Fruit fly (Drosophila melanogaster) whole organism, embryonic: ENCODE results near the gene Mpc1.

Experiments used
- Aef1 ChIP-seq: fragments of 200-800 bp; sonication (Bioruptor generic); IDR thresholded peaks from 3 replicates; pipeline ENCODE4 v1.3.6; 2022; ENCODE audit warnings: missing biosample characterization, missing genetic modification characterization
- Bgb ChIP-seq: fragments of 200-800 bp; sonication (Bioruptor generic); IDR thresholded peaks from 2 replicates; pipeline ENCODE4 v1.3.6; 2022; ENCODE audit warnings: missing biosample characterization, missing genetic modification characterization; ENCODE audit not compliant: partially characterized antibody
- CG10321 ChIP-seq: fragments of 200-800 bp; sonication (Bioruptor generic); IDR thresholded peaks from 2 replicates; pipeline ENCODE4 v1.3.6; 2022; ENCODE audit warnings: missing biosample characterization, missing genetic modification characterization
- CG11696 ChIP-seq: fragments of 200-800 bp; sonication (Bioruptor generic); IDR thresholded peaks from 2 replicates; pipeline ENCODE4 v1.3.6; 2022; ENCODE audit warnings: missing biosample characterization, missing genetic modification characterization
- CG12071 ChIP-seq: fragments of 200-800 bp; sonication (Bioruptor generic); optimal IDR thresholded peaks from 3 replicates; lab custom pipeline; 2018; ENCODE audit warnings: missing biosample characterization, mild to moderate bottlenecking, missing genetic modification characterization
- CG12219 ChIP-seq: fragments of 200-800 bp; sonication (Bioruptor generic); optimal IDR thresholded peaks from 3 replicates; lab custom pipeline; 2018; ENCODE audit warnings: missing biosample characterization, mild to moderate bottlenecking, missing genetic modification characterization
- CG12769 ChIP-seq: fragments of 200-800 bp; sonication (Bioruptor generic); optimal IDR thresholded peaks from 2 replicates; lab custom pipeline; 2019; ENCODE audit warnings: missing biosample characterization, mild to moderate bottlenecking, missing genetic modification characterization, moderate library complexity
- CG1529 ChIP-seq: fragments of 200-800 bp; sonication (Bioruptor generic); optimal IDR thresholded peaks from 3 replicates; lab custom pipeline; 2018; ENCODE audit warnings: missing biosample characterization, missing genetic modification characterization
- CG15696 ChIP-seq: fragments of 200-800 bp; sonication (Bioruptor generic); optimal IDR thresholded peaks from 2 replicates; lab custom pipeline; 2019; ENCODE audit warnings: missing biosample characterization, mild to moderate bottlenecking, missing genetic modification characterization, moderate library complexity
- CG1832 ChIP-seq: fragments of 200-800 bp; sonication (Bioruptor generic); optimal IDR thresholded peaks from 2 replicates; lab custom pipeline; 2017; ENCODE audit warnings: missing biosample characterization, mild to moderate bottlenecking, missing genetic modification characterization, inconsistent platforms
- CG2116 ChIP-seq: fragments of 200-800 bp; sonication (Bioruptor generic); optimal IDR thresholded peaks from 3 replicates; lab custom pipeline; 2018; ENCODE audit warnings: missing biosample characterization, mild to moderate bottlenecking, missing genetic modification characterization
- CG2199 ChIP-seq: fragments of 200-800 bp; sonication (Bioruptor generic); IDR thresholded peaks from 3 replicates; pipeline ENCODE4 v1.3.6; 2022; ENCODE audit warnings: missing biosample characterization, missing genetic modification characterization
- CG3163 ChIP-seq: fragments of 200-800 bp; sonication (Bioruptor generic); optimal IDR thresholded peaks from 3 replicates; lab custom pipeline; 2016; ENCODE audit warnings: missing biosample characterization, missing genetic modification characterization
- CG32767 ChIP-seq: fragments of 200-800 bp; sonication (Bioruptor generic); IDR thresholded peaks from 2 replicates; pipeline ENCODE4 v1.3.6; 2022; ENCODE audit warnings: missing biosample characterization, missing genetic modification characterization
- CG34422 ChIP-seq: fragments of 200-800 bp; sonication (Bioruptor generic); IDR thresholded peaks from 3 replicates; pipeline ENCODE4 v1.3.6; 2022; ENCODE audit warnings: missing biosample characterization, missing genetic modification characterization
- CG4360 ChIP-seq: fragments of 200-800 bp; sonication (Bioruptor generic); IDR thresholded peaks from 2 replicates; pipeline ENCODE4 v1.3.6; 2022; ENCODE audit warnings: missing biosample characterization, missing genetic modification characterization
- CG6654 ChIP-seq: fragments of 200-800 bp; sonication (Bioruptor generic); optimal IDR thresholded peaks from 2 replicates; lab custom pipeline; 2017; ENCODE audit warnings: missing biosample characterization, mild to moderate bottlenecking, missing genetic modification characterization
- CG7786 ChIP-seq: fragments of 200-800 bp; sonication (Bioruptor generic); optimal IDR thresholded peaks from 2 replicates; lab custom pipeline; 2016; ENCODE audit warnings: missing biosample characterization, missing genetic modification characterization
- Drgx ChIP-seq: fragments of 200-800 bp; sonication (Bioruptor generic); IDR thresholded peaks from 2 replicates; pipeline ENCODE4 v1.3.6; 2022; ENCODE audit warnings: missing biosample characterization, missing genetic modification characterization
- Jarid2 ChIP-seq: fragments of 200-800 bp; sonication (Bioruptor generic); optimal IDR thresholded peaks from 3 replicates; lab custom pipeline; 2017; ENCODE audit warnings: mild to moderate bottlenecking, missing biosample characterization, missing genetic modification reagents, missing genetic modification characterization
- Max ChIP-seq: fragments of 200-800 bp; sonication (Bioruptor generic); optimal IDR thresholded peaks from 2 replicates; lab custom pipeline; 2016; ENCODE audit warnings: missing biosample characterization, mild to moderate bottlenecking, missing genetic modification characterization
- Med ChIP-seq: fragments of 200-800 bp; sonication (Bioruptor generic); peaks from one replicate; lab custom pipeline; 2016; ENCODE audit warnings: missing biosample characterization, missing genetic modification characterization, mild to moderate bottlenecking, inconsistent platforms, moderate library complexity
- NC2α ChIP-seq: fragments of 200-800 bp; sonication (Bioruptor generic); optimal IDR thresholded peaks from 2 replicates; lab custom pipeline; 2016; ENCODE audit warnings: missing biosample characterization, missing genetic modification characterization
- Nf-YA ChIP-seq: fragments of 200-800 bp; sonication (Bioruptor generic); IDR thresholded peaks from 2 replicates; pipeline ENCODE4 v1.3.6; 2022; ENCODE audit warnings: missing biosample characterization, missing genetic modification characterization
- Nf-YB ChIP-seq: fragments of 200-800 bp; sonication (Bioruptor generic); optimal IDR thresholded peaks from 3 replicates; lab custom pipeline; 2019; ENCODE audit warnings: missing biosample characterization, mild to moderate bottlenecking, missing genetic modification characterization, moderate library complexity
- Trl ChIP-seq, 3 experiments: fragments of >200 bp in 2 of 3; fragments of 200-800 bp in 1 of 3; sonication (Bioruptor generic) in 1 of 3; optimal IDR thresholded peaks; 2 replicates in 1 of 3; 3 replicates in 2 of 3; lab custom pipeline; 2016 to 2017; ENCODE audit warnings: missing biosample characterization in 1 of 3, missing genetic modification characterization in 1 of 3
- ac ChIP-seq: fragments of 200-800 bp; sonication (Bioruptor generic); optimal IDR thresholded peaks from 3 replicates; lab custom pipeline; 2017; ENCODE audit warnings: missing biosample characterization, mild to moderate bottlenecking, missing genetic modification characterization
- amos ChIP-seq: fragments of 200-800 bp; sonication (Bioruptor generic); IDR thresholded peaks from 2 replicates; pipeline ENCODE4 v1.3.6; 2022; ENCODE audit warnings: missing biosample characterization, missing genetic modification characterization; ENCODE audit not compliant: partially characterized antibody
- bab2 ChIP-seq: fragments of 200-800 bp; sonication (Bioruptor generic); optimal IDR thresholded peaks from 2 replicates; lab custom pipeline; 2016; ENCODE audit warnings: missing biosample characterization, missing genetic modification characterization
- bbx ChIP-seq: fragments of 200-800 bp; sonication (Bioruptor generic); IDR thresholded peaks from 2 replicates; pipeline ENCODE4 v1.3.6; 2022; ENCODE audit warnings: missing biosample characterization, missing genetic modification characterization; ENCODE audit not compliant: partially characterized antibody
- bsh ChIP-seq, 2 experiments: fragments of 200-800 bp; sonication (Bioruptor generic); optimal IDR thresholded peaks; 2 replicates each; lab custom pipeline; 2017 to 2018; ENCODE audit warnings: mild to moderate bottlenecking in 2 of 2, missing biosample characterization in 2 of 2, missing genetic modification characterization in 2 of 2, moderate library complexity in 1 of 2
- chinmo ChIP-seq: fragments of 200-800 bp; sonication (Bioruptor generic); IDR thresholded peaks from 4 replicates; pipeline ENCODE4 v1.3.6; 2022; ENCODE audit warnings: missing biosample characterization, missing genetic modification characterization; ENCODE audit not compliant: partially characterized antibody
- ci ChIP-seq: fragments of 200-800 bp; sonication (Bioruptor generic); IDR thresholded peaks from 3 replicates; pipeline ENCODE4 v1.3.6; 2022; ENCODE audit warnings: missing biosample characterization, missing genetic modification characterization
- crp ChIP-seq, 2 experiments: fragments of 200-800 bp; sonication (Bioruptor generic); optimal IDR thresholded peaks; 2 replicates in 1 of 2; 3 replicates in 1 of 2; lab custom pipeline; 2017; ENCODE audit warnings: missing biosample characterization in 2 of 2, missing genetic modification characterization in 2 of 2, mild to moderate bottlenecking in 1 of 2, moderate library complexity in 1 of 2
- disco-r ChIP-seq: fragments of 200-800 bp; sonication (Bioruptor generic); optimal IDR thresholded peaks from 2 replicates; lab custom pipeline; 2016; ENCODE audit warnings: missing biosample characterization, missing genetic modification characterization
- eve ChIP-seq, 2 experiments: fragments of >200 bp; optimal IDR thresholded peaks; 2 replicates each; lab custom pipeline; 2017; ENCODE audit warnings: missing biosample characterization in 2 of 2, missing genetic modification characterization in 2 of 2
- fd96Cb ChIP-seq: fragments of 200-800 bp; sonication (Bioruptor generic); optimal IDR thresholded peaks from 2 replicates; lab custom pipeline; 2018; ENCODE audit warnings: missing biosample characterization, mild to moderate bottlenecking, missing genetic modification characterization, moderate library complexity
- fru ChIP-seq: fragments of >200 bp; optimal IDR thresholded peaks from 2 replicates; lab custom pipeline; 2017
- gcm ChIP-seq: fragments of 200-800 bp; sonication (Bioruptor generic); optimal IDR thresholded peaks from 2 replicates; lab custom pipeline; 2019; ENCODE audit warnings: missing biosample characterization, mild to moderate bottlenecking, missing genetic modification characterization, moderate library complexity
- kah ChIP-seq: fragments of 200-800 bp; sonication (Bioruptor generic); optimal IDR thresholded peaks from 2 replicates; lab custom pipeline; 2018; ENCODE audit warnings: missing biosample characterization, mild to moderate bottlenecking, missing genetic modification characterization
- pan ChIP-seq, 4 experiments: fragments of >200 bp in 3 of 4; fragments of 200-800 bp in 1 of 4; sonication (Bioruptor generic) in 1 of 4; optimal IDR thresholded peaks in 3 of 4; IDR thresholded peaks in 1 of 4; 2 replicates each; pipeline versions ENCODE4 v1.3.6 to Lab custom; 2017 to 2022; ENCODE audit warnings: missing biosample characterization in 2 of 4, missing genetic modification characterization in 2 of 4, mixed read lengths in 1 of 4
- peb ChIP-seq: fragments of 200-800 bp; sonication (Bioruptor generic); IDR thresholded peaks from 2 replicates; pipeline ENCODE4 v1.3.6; 2022; ENCODE audit warnings: missing biosample characterization, missing genetic modification characterization
- ranshi ChIP-seq: fragments of 200-800 bp; sonication (Bioruptor generic); IDR thresholded peaks from 2 replicates; pipeline ENCODE4 v1.3.6; 2022; ENCODE audit warnings: missing biosample characterization, missing genetic modification characterization
- row ChIP-seq: fragments of 200-800 bp; sonication (Bioruptor generic); IDR thresholded peaks from 3 replicates; pipeline ENCODE4 v1.3.6; 2022; ENCODE audit warnings: missing biosample characterization, missing genetic modification characterization
- run ChIP-seq: fragments of 200-800 bp; sonication (Bioruptor generic); optimal IDR thresholded peaks from 3 replicates; lab custom pipeline; 2018; ENCODE audit warnings: missing biosample characterization, mild to moderate bottlenecking, missing genetic modification characterization
- scrt ChIP-seq: fragments of 200-800 bp; sonication (Bioruptor generic); optimal IDR thresholded peaks from 2 replicates; lab custom pipeline; 2018; ENCODE audit warnings: missing biosample characterization, mild to moderate bottlenecking, missing genetic modification characterization, moderate library complexity
- tna ChIP-seq: fragments of 200-800 bp; sonication (Bioruptor generic); IDR thresholded peaks from 2 replicates; pipeline ENCODE4 v1.3.6; 2022; ENCODE audit warnings: missing biosample characterization, missing genetic modification characterization; ENCODE audit not compliant: partially characterized antibody
- wek ChIP-seq: fragments of 200-800 bp; sonication (Bioruptor generic); optimal IDR thresholded peaks from 3 replicates; lab custom pipeline; 2018; ENCODE audit warnings: missing biosample characterization, mild to moderate bottlenecking, missing genetic modification characterization, moderate library complexity

Mpc1 gene

dm6 chr3R:18923802-18924635 lies 4.4 kb downstream of the Mpc1 start (continued):
- peak; percentile 67 to 79 for TF ChIP-seq Trl (optimal IDR thresholded peaks at IDR 0.05; lab: Kevin White, UChicago)
- no peak for TF ChIP-seq Trl (GFP tag; optimal IDR thresholded peaks at IDR 0.05; lab: Kevin White, UChicago)
- 0 out of 2 replicates have a peak, but pooled peaks have one; percentile 23 for TF ChIP-seq CG32767
- peak; percentile 23; the same call in 1 of the 2 replicates for TF ChIP-seq Nf-YA (GFP tag; lab: Robert Waterston, UW)
- no peak for TF ChIP-seq CG12769
- TF ChIP-seq CG12219 (GFP tag; lab: Kevin White, UChicago): no peak
- peak; percentile 53 for TF ChIP-seq kah (GFP tag; lab: Kevin White, UChicago)
- peak; percentile 76; the same call in 1 of the 3 replicates for TF ChIP-seq CG2199
- TF ChIP-seq CG6654 (GFP tag; lab: Kevin White, UChicago): no peak
- no peak for TF ChIP-seq CG11696
- no peak for TF ChIP-seq CG2116 (GFP tag; lab: Kevin White, UChicago)
- no peak for TF ChIP-seq fd96Cb (tag; lab: Kevin White, UChicago)
- TF ChIP-seq CG15696 (tag; lab: Kevin White, UChicago): no peak
- TF ChIP-seq peb: no peak
- peak; percentile 72 for TF ChIP-seq Jarid2
- 0 out of 3 replicates have a peak, but pooled peaks have one; percentile 7 for TF ChIP-seq row (GFP tag; lab: Robert Waterston, UW)
- peak; percentile 53 for TF ChIP-seq CG3163 (GFP tag; lab: Kevin White, UChicago)
- TF ChIP-seq scrt (GFP tag; lab: Kevin White, UChicago): peak; percentile 69
- TF ChIP-seq bbx: peak; percentile 45; the same call in 1 of the 2 replicates
- no peak for TF ChIP-seq wek
- TF ChIP-seq Med (GFP tag; lab: Kevin White, UChicago): peak; percentile 70
- TF ChIP-seq disco-r (GFP tag; lab: Kevin White, UChicago): no peak
- peak; percentile 19; the same call in 1 of the 2 replicates for TF ChIP-seq Bgb (GFP tag; lab: Robert Waterston, UW)
- no peak for TF ChIP-seq CG1529 (GFP tag; lab: Kevin White, UChicago)
- peak; percentile 22; the same call in 1 of the 2 replicates for TF ChIP-seq amos (GFP tag; lab: Robert Waterston, UW)
- no peak for TF ChIP-seq fru (lab: Kevin White, UChicago)
- TF ChIP-seq chinmo (GFP tag; lab: Robert Waterston, UW): peak; percentile 22; the same call in 1 of the 4 replicates
- TF ChIP-seq NC2α: no peak
- TF ChIP-seq eve (GFP tag; optimal IDR thresholded peaks at IDR 0.05; lab: Kevin White, UChicago): no peak
- TF ChIP-seq CG10321 (GFP tag; lab: Robert Waterston, UW): peak; percentile 94
- TF ChIP-seq Aef1 (GFP tag; lab: Robert Waterston, UW): no peak
- TF ChIP-seq crp (GFP tag; optimal IDR thresholded peaks at IDR 0.05; lab: Kevin White, UChicago): peak in 1 of 2 experiments; percentile 54
- TF ChIP-seq Nf-YB (GFP tag; lab: Kevin White, UChicago): peak; percentile 88
- peak; percentile 83 for TF ChIP-seq CG1832 (GFP tag; lab: Kevin White, UChicago)
- peak; percentile 44 for TF ChIP-seq ac (GFP tag; lab: Kevin White, UChicago)
- peak; percentile 66; the same call in 2 of the 3 replicates for TF ChIP-seq ci

DNA sequence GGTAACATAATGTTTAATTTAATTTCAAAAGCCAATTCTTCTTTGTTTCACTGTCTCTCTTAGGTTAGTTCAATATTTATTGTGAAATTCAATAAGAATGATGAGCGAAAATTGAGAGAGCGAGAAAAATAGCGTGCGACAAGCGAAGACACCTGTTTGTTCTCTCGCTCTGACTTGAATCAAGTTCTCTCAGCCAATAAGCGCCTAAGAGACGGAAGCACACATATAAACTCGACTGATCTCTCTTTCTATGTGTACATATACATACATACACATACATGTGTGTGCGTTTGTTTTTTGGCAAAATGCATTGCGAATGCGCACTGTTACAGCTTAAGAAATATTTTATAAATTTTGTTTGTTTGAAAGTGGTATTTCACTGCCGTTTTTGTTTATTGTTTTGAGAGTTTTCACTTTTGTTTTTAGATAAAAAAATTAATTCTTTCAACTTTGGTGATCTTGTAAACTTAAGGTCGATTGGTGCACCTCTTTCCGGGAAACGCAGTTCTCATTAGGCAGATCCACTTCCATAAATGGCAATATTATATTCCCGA lies 5.2 kb downstream of the Mpc1 start:
- TF ChIP-seq ranshi (GFP tag; lab: Robert Waterston, UW): no peak
- TF ChIP-seq tna: no peak
- TF ChIP-seq CG12071 (GFP tag; lab: Kevin White, UChicago): no peak
- no peak for TF ChIP-seq gcm (GFP tag; lab: Kevin White, UChicago)
- TF ChIP-seq Drgx: no peak
- TF ChIP-seq CG34422: peak; percentile 12; the same call in 1 of the 3 replicates
- no peak for TF ChIP-seq CG7786 (GFP tag; lab: Kevin White, UChicago)
- peak in 1 of 2 experiments; percentile 16 for TF ChIP-seq bsh (GFP tag; optimal IDR thresholded peaks at IDR 0.05; lab: Kevin White, UChicago)
- no peak for TF ChIP-seq CG4360 (GFP tag; lab: Robert Waterston, UW)
- no peak for TF ChIP-seq bab2
- no peak for TF ChIP-seq run (tag; lab: Kevin White, UChicago)
- no peak for TF ChIP-seq pan (optimal IDR thresholded peaks at IDR 0.05; lab: Kevin White, UChicago)
- peak in 1 of 2 experiments; percentile 45 for TF ChIP-seq pan (GFP tag; optimal IDR thresholded peaks at IDR 0.05 in 1 of 2, IDR thresholded peaks at IDR 0.05 in 1 of 2)
- TF ChIP-seq Max: peak; percentile 9
